Fruit fly (Drosophila melanogaster): ENCODE data around the gene RpL7-like.

Gene RpL7-like

DNA sequence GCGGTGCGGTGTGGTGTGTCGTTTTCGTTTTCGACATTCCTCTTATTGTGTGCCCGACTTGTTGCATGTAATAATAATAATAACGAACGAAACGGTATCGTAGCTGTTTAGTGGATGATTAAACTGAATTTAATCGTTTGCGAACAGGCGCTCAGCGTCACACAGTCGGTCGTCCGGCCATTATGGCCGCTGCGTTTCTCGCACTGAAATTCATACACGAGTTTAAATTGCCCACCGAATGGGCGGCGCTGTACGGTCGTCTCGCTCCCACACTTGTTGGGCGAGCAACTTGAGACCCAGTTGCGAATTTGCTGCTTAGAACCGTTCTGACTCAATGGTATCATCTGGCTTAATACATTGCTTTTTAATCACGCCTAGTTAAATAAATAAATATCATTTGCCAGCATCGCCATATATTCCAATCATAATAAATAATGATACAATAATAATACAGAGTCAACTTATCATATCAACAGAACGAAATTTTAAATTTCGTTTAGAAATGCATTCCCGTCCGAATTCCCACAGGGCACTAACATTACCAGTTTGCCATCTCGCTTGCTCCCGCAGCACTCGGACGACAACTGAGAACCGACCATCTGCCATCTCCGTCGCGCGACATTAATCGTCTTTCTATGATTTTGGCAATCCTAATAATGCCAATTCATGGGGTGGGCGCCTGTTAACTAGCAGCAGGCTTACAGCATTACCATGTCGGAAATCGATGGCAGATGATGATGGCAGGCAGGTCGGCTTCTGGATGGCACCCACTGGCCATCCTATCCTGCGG is 45.1 kb upstream of the RpL7-like start (continued):
- TF ChIP-seq fru (optimal IDR thresholded peaks at IDR 0.05) (no peak), Trl (optimal IDR thresholded peaks at IDR 0.05) (no peak), Trl (GFP tag; optimal IDR thresholded peaks at IDR 0.05) (peak; percentile 38), CG10431 (GFP tag; optimal IDR thresholded peaks at IDR 0.05) (peak; percentile 80), exex (tag; optimal IDR thresholded peaks at IDR 0.05) (peak; percentile 96), NC2β (GFP tag; optimal IDR thresholded peaks at IDR 0.05) (peak; percentile 49), Bgb (GFP tag; IDR thresholded peaks at IDR 0.05; ENCODE audit: partially characterized antibody) (no peak), sr (GFP tag; IDR thresholded peaks at IDR 0.05) (no peak), NFAT (GFP tag; IDR thresholded peaks at IDR 0.05) (no peak), CG15514 (GFP tag; optimal IDR thresholded peaks at IDR 0.05) (peak; percentile 86), CkIIα-i1 (GFP tag; IDR thresholded peaks at IDR 0.05) (no peak), dm (GFP tag; optimal IDR thresholded peaks at IDR 0.05) (peak; percentile 45), CG8089 (GFP tag; optimal IDR thresholded peaks at IDR 0.05) (peak; percentile 48), CG31441 (GFP tag; IDR thresholded peaks at IDR 0.05) (no peak), bcd (GFP tag; optimal IDR thresholded peaks at IDR 0.05) (peak; percentile 93), bbx (GFP tag; IDR thresholded peaks at IDR 0.05; ENCODE audit: partially characterized antibody) (no peak), Eip74EF (GFP tag; optimal IDR thresholded peaks at IDR 0.05) (peak in 1 of 2 experiments; percentile 26), sug (tag; optimal IDR thresholded peaks at IDR 0.05) (peak; percentile 45), CG13624 (GFP tag; optimal IDR thresholded peaks at IDR 0.05) (peak; percentile 16), CG31365 (tag; optimal IDR thresholded peaks at IDR 0.05) (peak; percentile 67), ab (GFP tag; optimal IDR thresholded peaks at IDR 0.05) (peak; percentile 37), nerfin-1 (tag; optimal IDR thresholded peaks at IDR 0.05) (peak; percentile 42), chif (GFP tag; optimal IDR thresholded peaks at IDR 0.05) (peak; percentile 76 to 78), HLH3B (GFP tag; IDR thresholded peaks at IDR 0.05) (no peak), CG6791 (GFP tag; IDR thresholded peaks at IDR 0.05; ENCODE audit: partially characterized antibody) (no peak), CG3407 (GFP tag; optimal IDR thresholded peaks at IDR 0.05) (peak; percentile 66), stwl (tag; optimal IDR thresholded peaks at IDR 0.05) (no peak), ci (GFP tag; IDR thresholded peaks at IDR 0.05) (no peak), Awh (GFP tag; IDR thresholded peaks at IDR 0.05) (no peak), sens (GFP tag) (peak; percentile 97), CG17802 (tag; optimal IDR thresholded peaks at IDR 0.05) (peak; percentile 58), CG18599 (GFP tag; optimal IDR thresholded peaks at IDR 0.05) (peak; percentile 96), twi (tag; optimal IDR thresholded peaks at IDR 0.05) (peak; percentile 84), CG4282 (GFP tag; optimal IDR thresholded peaks at IDR 0.05) (no peak), sd (tag; optimal IDR thresholded peaks at IDR 0.05) (peak; percentile 99), tup (GFP tag; optimal IDR thresholded peaks at IDR 0.05) (peak; percentile 64), CG32532 (GFP tag; IDR thresholded peaks at IDR 0.05) (no peak), otp (GFP tag; IDR thresholded peaks at IDR 0.05) (no peak), Hmx (GFP tag; optimal IDR thresholded peaks at IDR 0.05) (peak; percentile 50), cg (GFP tag; optimal IDR thresholded peaks at IDR 0.05) (no peak), CoRest (tag; optimal IDR thresholded peaks at IDR 0.05) (peak; percentile 97), sim (GFP tag; IDR thresholded peaks at IDR 0.05) (no peak), tio (GFP tag; optimal IDR thresholded peaks at IDR 0.05) (no peak), nom (GFP tag; optimal IDR thresholded peaks at IDR 0.05) (peak; percentile 93), CG8765 (GFP tag; IDR thresholded peaks at IDR 0.05) (no peak), chinmo (GFP tag; IDR thresholded peaks at IDR 0.05; ENCODE audit: partially characterized antibody) (no peak), CG4730 (GFP tag; IDR thresholded peaks at IDR 0.05) (no peak), tap (tag; optimal IDR thresholded peaks at IDR 0.05) (peak; percentile 83), Nf-YB (GFP tag; optimal IDR thresholded peaks at IDR 0.05) (no peak), CG9215 (GFP tag; IDR thresholded peaks at IDR 0.05) (no peak)

Measured in whole organism, embryonic.